Fruit fly (Drosophila melanogaster) whole organism, pupa: ENCODE data around the gene cpo.

Experiments used
- CG10348 ChIP-seq: fragments of 200-800 bp; sonication (Bioruptor generic); IDR thresholded peaks from 2 replicates; pipeline ENCODE4 v1.3.6; 2022; ENCODE audit warnings: missing biosample characterization, missing genetic modification characterization
- CG14655 ChIP-seq: fragments of 200-800 bp; sonication (Bioruptor generic); optimal IDR thresholded peaks from 3 replicates; lab custom pipeline; 2017; ENCODE audit warnings: mild to moderate bottlenecking, missing biosample characterization, missing genetic modification reagents, missing genetic modification characterization
- CG17806 ChIP-seq: fragments of 200-800 bp; sonication (Bioruptor generic); optimal IDR thresholded peaks from 2 replicates; lab custom pipeline; 2018; ENCODE audit warnings: missing biosample characterization, mild to moderate bottlenecking, missing genetic modification characterization, moderate library complexity
- CG32121 ChIP-seq: fragments of 200-800 bp; sonication (Bioruptor generic); IDR thresholded peaks from 2 replicates; pipeline ENCODE4 v1.3.6; 2022; ENCODE audit warnings: missing biosample characterization, missing genetic modification characterization
- CG34367 ChIP-seq: fragments of 200-800 bp; sonication (Bioruptor generic); optimal IDR thresholded peaks from 2 replicates; lab custom pipeline; 2018; ENCODE audit warnings: missing biosample characterization, mild to moderate bottlenecking, missing genetic modification characterization
- CG8301 ChIP-seq: fragments of 200-800 bp; sonication (Bioruptor generic); optimal IDR thresholded peaks from 2 replicates; lab custom pipeline; 2018; ENCODE audit warnings: missing biosample characterization, mild to moderate bottlenecking, missing genetic modification characterization
- D1 ChIP-seq: fragments of 200-800 bp; sonication (Bioruptor generic); optimal IDR thresholded peaks from 2 replicates; lab custom pipeline; 2018; ENCODE audit warnings: missing biosample characterization, mild to moderate bottlenecking, missing genetic modification characterization, moderate library complexity
- Ets98B ChIP-seq: fragments of 200-800 bp; sonication (Bioruptor generic); IDR thresholded peaks from 2 replicates; pipeline ENCODE4 v1.3.6; 2022; ENCODE audit warnings: missing biosample characterization, missing genetic modification characterization
- Pif1A ChIP-seq: fragments of 200-800 bp; sonication (Bioruptor generic); optimal IDR thresholded peaks from 3 replicates; lab custom pipeline; 2016; ENCODE audit warnings: missing biosample characterization, missing genetic modification characterization
- Pif1B ChIP-seq: fragments of 200-800 bp; sonication (Bioruptor generic); optimal IDR thresholded peaks from 3 replicates; lab custom pipeline; 2016; ENCODE audit warnings: missing biosample characterization, missing genetic modification characterization
- fd96Ca ChIP-seq: fragments of 200-800 bp; sonication (Bioruptor generic); IDR thresholded peaks from 3 replicates; pipeline ENCODE4 v1.3.6; 2022; ENCODE audit warnings: missing biosample characterization, missing genetic modification characterization
- gl ChIP-seq: fragments of 200-800 bp; sonication (Bioruptor generic); optimal IDR thresholded peaks from 2 replicates; lab custom pipeline; 2018; ENCODE audit warnings: missing biosample characterization, mild to moderate bottlenecking, missing genetic modification characterization
- rn ChIP-seq: fragments of 200-800 bp; sonication (Bioruptor generic); IDR thresholded peaks from 2 replicates; pipeline ENCODE4 v1.3.6; 2022; ENCODE audit warnings: missing biosample characterization, missing genetic modification characterization

- TF ChIP-seq CG32121 (no peak), D1 (tag; lab: Kevin White, UChicago) (peak; percentile 25), fd96Ca (GFP tag; lab: Robert Waterston, UW) (no peak), CG14655 (GFP tag; lab: Kevin White, UChicago) (peak; percentile 80), CG17806 (tag; lab: Kevin White, UChicago) (peak; percentile 68), Pif1B (peak; percentile 51), rn (GFP tag; lab: Robert Waterston, UW) (no peak), Pif1A (GFP tag; lab: Kevin White, UChicago) (peak; percentile 56), CG8301 (tag; lab: Kevin White, UChicago) (peak; percentile 73), gl (tag; lab: Kevin White, UChicago) (peak; percentile 31), CG10348 (GFP tag; lab: Robert Waterston, UW) (no peak), Ets98B (no peak; the same call in 1 of the 2 replicates), CG34367 (tag; lab: Kevin White, UChicago) (peak; percentile 51)
Measured at dm6 chr3R:18049272-18050015, 129.8 kb downstream of the cpo start.
